Fruit fly (Drosophila melanogaster): ENCODE results near the gene r.
A peak's percentile ranks its signal among the peaks of the same experiment; 100 is the strongest.

Gene r

dm6 chrX:16691440-16691839 is 36.3 kb downstream of the r start (continued):
- peak; percentile 34 for TF ChIP-seq vri (GFP tag; optimal IDR thresholded peaks at IDR 0.05)
- TF ChIP-seq CG3032 (tag; optimal IDR thresholded peaks at IDR 0.05), result peak; percentile 55
- peak; percentile 59 for TF ChIP-seq Sox15 (GFP tag; optimal IDR thresholded peaks at IDR 0.05)
- TF ChIP-seq Met (GFP tag; optimal IDR thresholded peaks at IDR 0.05), result peak; percentile 58
- no peak for TF ChIP-seq CG6854 (GFP tag; optimal IDR thresholded peaks at IDR 0.05)
- peak; percentile 86 for TF ChIP-seq Gug (GFP tag; IDR thresholded peaks at IDR 0.05)
- peak; percentile 76; the same call in 1 of the 2 replicates for TF ChIP-seq CG11294 (GFP tag; IDR thresholded peaks at IDR 0.05)
- no peak for TF ChIP-seq Blimp-1 (GFP tag; optimal IDR thresholded peaks at IDR 0.05)
- TF ChIP-seq CG34406 (GFP tag; optimal IDR thresholded peaks at IDR 0.05), result peak; percentile 52
- peak; percentile 13 to 44 for TF ChIP-seq ss (GFP tag; optimal IDR thresholded peaks at IDR 0.05)
- peak; percentile 66 for TF ChIP-seq CG10631 (GFP tag; optimal IDR thresholded peaks at IDR 0.05)
- peak; percentile 78 for TF ChIP-seq CG3919 (GFP tag; optimal IDR thresholded peaks at IDR 0.05)
- peak; percentile 84 for TF ChIP-seq CG32006 (GFP tag; optimal IDR thresholded peaks at IDR 0.05)
- peak; percentile 34 for TF ChIP-seq spab (GFP tag; optimal IDR thresholded peaks at IDR 0.05)
- peak; percentile 88 for TF ChIP-seq CG15336 (GFP tag; IDR thresholded peaks at IDR 0.05)
- TF ChIP-seq achi (GFP tag; optimal IDR thresholded peaks at IDR 0.05), result peak; percentile 75
- peak; percentile 51 for TF ChIP-seq CG11902 (GFP tag; optimal IDR thresholded peaks at IDR 0.05)
- TF ChIP-seq CG9139 (GFP tag; optimal IDR thresholded peaks at IDR 0.05), result peak; percentile 11
- TF ChIP-seq Hr4 (GFP tag; optimal IDR thresholded peaks at IDR 0.05), result peak; percentile 87
- no peak for TF ChIP-seq Hr38 (GFP tag; optimal IDR thresholded peaks at IDR 0.05)
- peak; percentile 41 for TF ChIP-seq CG11762 (GFP tag; optimal IDR thresholded peaks at IDR 0.05; ENCODE audit: insufficient read depth)
- TF ChIP-seq CG6792 (GFP tag; optimal IDR thresholded peaks at IDR 0.05), result peak; percentile 61
- TF ChIP-seq dac (GFP tag; optimal IDR thresholded peaks at IDR 0.05), result peak; percentile 68

- TF ChIP-seq CG32006 (GFP tag; optimal IDR thresholded peaks at IDR 0.05) (peak; percentile 43), Eip78C (GFP tag) (peak; percentile 9), Lpt (GFP tag; optimal IDR thresholded peaks at IDR 0.05) (peak; percentile 7), fkh (GFP tag; optimal IDR thresholded peaks at IDR 0.05) (peak; percentile 42), CG10631 (GFP tag; optimal IDR thresholded peaks at IDR 0.05) (no peak)
These were observed 37.2 kb downstream of the r start for dm6 chrX:16692325-16692724.

dm6 chrX:16693805-16694387 is 38.7 kb downstream of the r start:
- TF ChIP-seq fd59A (GFP tag; optimal IDR thresholded peaks at IDR 0.05), result no peak

dm6 chrX:16694477-16694876 is 39.3 kb downstream of the r start:
- TF ChIP-seq CG6163 (GFP tag; IDR thresholded peaks at IDR 0.05) (no peak), CG6854 (GFP tag; optimal IDR thresholded peaks at IDR 0.05) (no peak), OdsH (GFP tag; optimal IDR thresholded peaks at IDR 0.05) (no peak), net (GFP tag; optimal IDR thresholded peaks at IDR 0.05) (no peak), Sox102F (GFP tag; optimal IDR thresholded peaks at IDR 0.05) (no peak), Lpt (GFP tag; optimal IDR thresholded peaks at IDR 0.05) (peak; percentile 4), eg (GFP tag; IDR thresholded peaks at IDR 0.05) (peak; percentile 31; the same call in 1 of the 3 replicates), CG8319 (GFP tag; optimal IDR thresholded peaks at IDR 0.05) (no peak), CG34406 (GFP tag; optimal IDR thresholded peaks at IDR 0.05) (no peak), fkh (GFP tag; optimal IDR thresholded peaks at IDR 0.05) (peak; percentile 5), achi (GFP tag; optimal IDR thresholded peaks at IDR 0.05) (peak; percentile 19), svp (GFP tag) (peak; percentile 36), CG11762 (GFP tag; optimal IDR thresholded peaks at IDR 0.05; ENCODE audit: insufficient read depth) (no peak), lz (GFP tag; optimal IDR thresholded peaks at IDR 0.05) (no peak), CG11294 (GFP tag; IDR thresholded peaks at IDR 0.05) (no peak), Met (GFP tag; optimal IDR thresholded peaks at IDR 0.05) (no peak), Sox14 (GFP tag; optimal IDR thresholded peaks at IDR 0.05) (no peak), Eip78C (GFP tag) (peak; percentile 53)
